Worm (Caenorhabditis elegans): ENCODE results near the gene M02E1.4.

ce11 chrX:311211-311610, 1.9 kb upstream of the M02E1.4 start, which contains the start of gene nlp-64:
- no peak for TF ChIP-seq ahr-1 (tag; optimal IDR thresholded peaks at IDR 0.05)
- TF ChIP-seq K09A11.1 (tag; optimal IDR thresholded peaks at IDR 0.05; ENCODE audit: insufficient read depth): no peak
- TF ChIP-seq lin-11 (tag; optimal IDR thresholded peaks at IDR 0.05): no peak
- no peak for TF ChIP-seq pha-4 (tag; optimal IDR thresholded peaks at IDR 0.05)
- TF ChIP-seq gmeb-2 (tag; optimal IDR thresholded peaks at IDR 0.05): no peak
